Worm (Caenorhabditis elegans): ENCODE data around the gene fat-4.

Gene fat-4

ce11 chrIV:9825196-9825744 is 26.0 kb downstream of the fat-4 start, which contains the start of gene mtr-4 (continued):
- TF ChIP-seq unc-130 (GFP tag; optimal IDR thresholded peaks at IDR 0.05) (no peak), snpc-4 (GFP tag; optimal IDR thresholded peaks at IDR 0.05) (peak; percentile 64), snpc-4 (tag; optimal IDR thresholded peaks at IDR 0.05) (peak in 3 of 4 experiments; percentile 9 to 71 (median 69)), mel-28 (tag; optimal IDR thresholded peaks at IDR 0.05; ENCODE audit: borderline replicate concordance) (no peak), ztf-26 (tag; optimal IDR thresholded peaks at IDR 0.05) (no peak), B0261.1 (tag; optimal IDR thresholded peaks at IDR 0.05) (no peak), Y53G8AR.9 (GFP tag; conservative IDR thresholded peaks at IDR 0.05) (no peak), cebp-2 (GFP tag; IDR thresholded peaks at IDR 0.05) (no peak), F22D6.2 (tag; optimal IDR thresholded peaks at IDR 0.05) (no peak), cebp-1 (GFP tag; IDR thresholded peaks at IDR 0.05) (no peak), cebp-1 (tag; optimal IDR thresholded peaks at IDR 0.05) (no peak), B0336.3 (GFP tag; IDR thresholded peaks at IDR 0.05) (0 out of 2 replicates have a peak, but pooled peaks have one; percentile 34), lsy-27 (tag; optimal IDR thresholded peaks at IDR 0.05; ENCODE audit: borderline replicate concordance, insufficient read depth) (no peak), ceh-91 (GFP tag; IDR thresholded peaks at IDR 0.05) (peak; percentile 77), F39B2.1 (GFP tag; IDR thresholded peaks at IDR 0.05) (no peak), K11D2.4 (GFP tag; IDR thresholded peaks at IDR 0.05) (no peak), mes-4 (tag; optimal IDR thresholded peaks at IDR 0.05) (no peak), nhr-179 (tag; optimal IDR thresholded peaks at IDR 0.05) (no peak), atf-7 (tag; optimal IDR thresholded peaks at IDR 0.05) (no peak), gei-17 (GFP tag; optimal IDR thresholded peaks at IDR 0.05) (no peak), F23B12.7 (tag; optimal IDR thresholded peaks at IDR 0.05; ENCODE audit: insufficient read depth) (no peak), C17E4.6 (GFP tag; IDR thresholded peaks at IDR 0.05) (peak; percentile 23; the same call in 1 of the 2 replicates), F52B5.7 (tag; optimal IDR thresholded peaks at IDR 0.05) (no peak), Y95B8A.8 (GFP tag; IDR thresholded peaks at IDR 0.05) (0 out of 2 replicates have a peak, but pooled peaks have one; percentile 74), ztf-18 (tag; optimal IDR thresholded peaks at IDR 0.05) (no peak), ekl-4 (GFP tag; IDR thresholded peaks at IDR 0.05) (peak; percentile 43; the same call in 1 of the 2 replicates), B0019.2 (GFP tag; conservative IDR thresholded peaks at IDR 0.05) (no peak), somi-1 (GFP tag; optimal IDR thresholded peaks at IDR 0.05) (no peak), unc-62 (GFP tag; optimal IDR thresholded peaks at IDR 0.05) (no peak), let-526 (GFP tag; IDR thresholded peaks at IDR 0.05) (no peak), hlh-12 (tag; optimal IDR thresholded peaks at IDR 0.05) (no peak), rcor-1 (GFP tag; IDR thresholded peaks at IDR 0.05) (peak; percentile 69), sea-2 (GFP tag; IDR thresholded peaks at IDR 0.05) (no peak), D2030.7 (GFP tag; IDR thresholded peaks at IDR 0.05) (peak; percentile 85), him-1 (tag; optimal IDR thresholded peaks at IDR 0.05) (no peak), attf-3 (GFP tag; conservative IDR thresholded peaks at IDR 0.05) (peak; percentile 40), ztf-22 (GFP tag; optimal IDR thresholded peaks at IDR 0.05) (no peak), F49E8.2 (tag; optimal IDR thresholded peaks at IDR 0.05; ENCODE audit: insufficient read depth) (peak; percentile 47), ceh-58 (GFP tag; IDR thresholded peaks at IDR 0.05) (no peak), die-1 (tag; optimal IDR thresholded peaks at IDR 0.05) (no peak), dpl-1 (GFP tag; optimal IDR thresholded peaks at IDR 0.05) (peak; percentile 45), snpc-1.3 (tag; optimal IDR thresholded peaks at IDR 0.05; ENCODE audit: insufficient read depth) (peak; percentile 8), C06A6.2 (GFP tag; conservative IDR thresholded peaks at IDR 0.05) (no peak)

Data from whole organism, young adult.